Fruit fly (Drosophila melanogaster) Kc167 (cell line): ENCODE data around the gene CG7164.

Experiments
- Myc ChIP-seq: fragments of >200 bp; optimal IDR thresholded peaks from 2 replicates; lab custom pipeline; 2017; ENCODE audit warnings: missing external identifiers
- Sin3A ChIP-seq: fragments of >200 bp; optimal IDR thresholded peaks from 2 replicates; lab custom pipeline; 2018; ENCODE audit warnings: missing external identifiers
- h ChIP-seq: fragments of >200 bp; optimal IDR thresholded peaks from 3 replicates; lab custom pipeline; 2018; ENCODE audit warnings: missing external identifiers
- insv ChIP-seq: fragments of >200 bp; optimal IDR thresholded peaks from 3 replicates; lab custom pipeline; 2018; ENCODE audit warnings: missing external identifiers
- psq ChIP-seq: fragments of >200 bp; optimal IDR thresholded peaks from 2 replicates; lab custom pipeline; 2017; ENCODE audit warnings: missing external identifiers
- ttk ChIP-seq: sonication (Bioruptor generic); optimal IDR thresholded peaks from 2 replicates; lab custom pipeline; 2017; ENCODE audit warnings: missing external identifiers

DNA sequence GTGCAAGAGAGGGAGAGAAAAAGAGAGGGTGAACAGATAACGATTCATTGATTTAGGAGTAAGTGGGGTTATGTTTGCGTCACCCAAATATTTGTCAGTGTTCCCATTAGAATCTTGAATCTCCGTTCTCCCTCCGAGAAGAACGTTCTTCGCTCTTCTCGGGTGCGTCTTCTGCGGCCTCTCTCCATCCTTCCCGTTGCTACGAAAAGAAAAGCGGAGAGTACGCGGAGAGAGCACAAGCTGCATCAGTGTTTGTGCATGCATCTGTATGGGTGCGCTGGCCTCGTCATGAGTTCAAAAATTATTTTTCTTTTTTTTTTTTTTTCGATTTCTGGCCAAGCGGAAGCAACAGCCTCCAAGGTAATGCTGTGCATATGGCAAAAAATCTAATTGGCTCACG lies 47.6 kb downstream of the CG7164 start:
- TF ChIP-seq h (lab: Kevin White, UChicago) (no peak), psq (lab: Kevin White, UChicago) (no peak), Sin3A (lab: Kevin White, UChicago) (no peak), ttk (lab: Kevin White, UChicago) (no peak), Myc (lab: Kevin White, UChicago) (no peak), insv (lab: Kevin White, UChicago) (no peak)
